Worm (Caenorhabditis elegans): ENCODE data around the gene nonu-1.

DNA sequence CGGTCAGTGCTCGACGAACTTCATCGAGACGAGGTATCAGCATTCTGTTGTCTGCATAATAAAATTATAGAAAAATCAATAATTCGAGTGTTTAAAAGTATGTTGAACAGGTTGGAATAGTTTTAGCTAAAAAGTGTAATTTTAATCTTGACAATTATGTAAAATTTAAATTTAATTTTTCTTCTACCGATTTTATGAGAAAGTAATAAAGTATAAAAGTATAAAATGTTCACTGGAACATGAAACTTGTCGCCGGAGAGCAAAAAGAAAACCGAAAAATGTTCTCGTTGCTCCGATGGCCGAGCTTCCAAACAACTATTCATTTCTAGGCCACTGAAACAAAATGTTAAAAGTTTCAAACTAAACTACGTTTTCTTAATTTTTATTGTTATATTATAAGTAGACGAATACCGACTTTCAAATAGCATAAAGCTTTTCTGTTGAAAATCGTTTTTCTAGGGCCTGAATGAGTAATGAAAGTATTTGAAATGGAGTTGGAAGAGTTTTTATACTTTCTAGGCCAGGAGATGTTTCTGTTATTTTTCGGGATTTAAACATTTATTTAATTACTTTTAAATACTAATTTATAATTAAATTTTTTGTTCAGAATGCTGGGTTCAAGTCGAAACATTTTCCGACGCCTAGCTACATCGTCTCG lies 12.2 kb upstream of the nonu-1 start, which contains the start of the genes C35D10.10 and C35D10.5:
- no peak for TF ChIP-seq ttx-3 (tag; optimal IDR thresholded peaks at IDR 0.05)
- TF ChIP-seq pag-3 (tag; optimal IDR thresholded peaks at IDR 0.05; ENCODE audit: borderline replicate concordance): no peak
- TF ChIP-seq ama-1 (optimal IDR thresholded peaks at IDR 0.05): no peak
- no peak for TF ChIP-seq nhr-232 (tag; optimal IDR thresholded peaks at IDR 0.05)
- no peak for TF ChIP-seq K09A11.1 (tag; optimal IDR thresholded peaks at IDR 0.05; ENCODE audit: insufficient read depth)
- TF ChIP-seq tbx-2 (tag; optimal IDR thresholded peaks at IDR 0.05): no peak
- peak; percentile 37 for TF ChIP-seq ceh-31 (tag; optimal IDR thresholded peaks at IDR 0.05)
